Worm (Caenorhabditis elegans): ENCODE measurements around the gene ora-1.

ce11 chrIV:8000763-8001162 lies 23.1 kb downstream of the ora-1 start:
- TF ChIP-seq pqm-1 (tag; optimal IDR thresholded peaks at IDR 0.05) (no peak), ceh-16 (tag; optimal IDR thresholded peaks at IDR 0.05) (no peak), snpc-4 (tag; optimal IDR thresholded peaks at IDR 0.05) (no peak)
